Worm (Caenorhabditis elegans): ENCODE data around the gene col-174.

col-174 gene

DNA sequence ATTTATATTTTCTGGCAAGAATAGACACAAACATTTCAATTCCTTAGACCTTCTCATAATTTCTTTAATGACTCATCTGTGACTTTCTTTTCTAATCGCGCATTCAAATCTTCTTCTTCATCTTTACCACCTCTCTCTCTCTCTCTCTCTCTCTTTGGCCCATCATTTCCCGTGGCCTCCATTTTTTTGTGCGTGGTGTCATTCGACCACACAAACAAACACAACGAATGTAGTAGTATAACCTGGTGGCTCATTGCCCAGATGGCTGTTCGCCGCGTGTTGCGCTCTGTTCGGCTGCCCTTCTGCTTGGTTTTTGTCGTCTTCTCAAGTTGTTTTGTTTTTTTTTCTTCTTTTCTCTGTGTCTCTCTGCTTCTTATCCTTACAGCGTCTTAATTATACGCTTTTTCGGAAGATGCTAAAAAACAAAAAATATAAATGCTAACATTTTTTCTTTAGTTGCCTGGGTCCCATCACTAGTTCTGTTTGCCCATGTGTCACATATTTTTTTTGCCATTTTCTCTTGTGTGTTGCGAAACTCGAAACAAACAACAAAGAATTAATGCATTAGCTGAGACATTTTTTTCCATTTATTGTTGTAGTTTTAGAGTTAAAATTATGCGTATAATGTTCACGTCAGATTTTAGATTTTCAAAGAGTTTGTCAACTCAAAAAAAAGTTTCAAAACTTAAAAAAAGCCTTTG lies 31.0 kb downstream of the col-174 start:
- TF ChIP-seq tbp1 (GFP tag; optimal IDR thresholded peaks at IDR 0.05) (no peak), hrde-1 (tag; optimal IDR thresholded peaks at IDR 0.05; ENCODE audit: borderline replicate concordance) (no peak), cebp-1 (GFP tag; IDR thresholded peaks at IDR 0.05) (peak; percentile 58; the same call in 1 of the 2 replicates), cebp-1 (tag; optimal IDR thresholded peaks at IDR 0.05) (peak; percentile 57), attf-6 (GFP tag; IDR thresholded peaks at IDR 0.05) (no peak), nhr-179 (tag; optimal IDR thresholded peaks at IDR 0.05) (no peak), ceh-58 (GFP tag; IDR thresholded peaks at IDR 0.05) (no peak), him-1 (tag; optimal IDR thresholded peaks at IDR 0.05) (no peak), hlh-26 (GFP tag; conservative IDR thresholded peaks at IDR 0.05) (no peak), F23B12.7 (tag; optimal IDR thresholded peaks at IDR 0.05; ENCODE audit: insufficient read depth) (no peak), ztf-28 (GFP tag; IDR thresholded peaks at IDR 0.05) (no peak), C06A6.2 (GFP tag; conservative IDR thresholded peaks at IDR 0.05) (no peak), sea-2 (GFP tag; IDR thresholded peaks at IDR 0.05) (no peak), Y79H2A.3 (GFP tag; conservative IDR thresholded peaks at IDR 0.05) (no peak), nfya-1 (tag; optimal IDR thresholded peaks at IDR 0.05; ENCODE audit: borderline replicate concordance, insufficient read depth) (no peak), zfh-2 (GFP tag; conservative IDR thresholded peaks at IDR 0.05) (no peak), lin-26 (GFP tag; IDR thresholded peaks at IDR 0.05) (peak; percentile 19; the same call in 1 of the 2 replicates), egrh-3 (GFP tag; IDR thresholded peaks at IDR 0.05) (no peak)

DNA sequence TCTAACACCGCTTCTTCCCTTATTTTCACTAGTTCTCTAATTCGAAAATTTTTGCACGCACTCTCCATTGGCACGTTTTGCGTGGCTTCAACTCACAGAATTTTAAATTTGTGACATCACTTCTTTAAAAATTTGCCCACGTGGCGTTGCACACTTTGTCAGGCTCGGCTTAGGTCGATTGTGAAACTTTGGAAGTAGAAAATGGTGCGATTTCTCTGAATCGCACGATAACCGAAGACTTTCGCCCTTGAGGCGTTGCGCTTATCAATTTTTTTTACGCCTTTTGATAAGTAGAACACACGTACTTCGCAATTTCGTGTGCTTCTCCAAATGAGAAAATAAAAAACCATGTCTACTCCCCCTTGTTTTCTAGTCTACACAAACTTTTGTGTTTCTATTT lies 31.7 kb downstream of the col-174 start:
- TF ChIP-seq cebp-1 (GFP tag; IDR thresholded peaks at IDR 0.05) = no peak
- peak; percentile 74 for TF ChIP-seq cebp-1 (tag; optimal IDR thresholded peaks at IDR 0.05)
- TF ChIP-seq F57A8.1 (GFP tag; optimal IDR thresholded peaks at IDR 0.05) = no peak
- 0 out of 2 replicates have a peak, but pooled peaks have one; percentile 22 for TF ChIP-seq dox-1 (GFP tag; IDR thresholded peaks at IDR 0.05)
- peak; percentile 20 to 46 for TF ChIP-seq let-607 (tag; optimal IDR thresholded peaks at IDR 0.05)
- TF ChIP-seq nhr-80 (tag; optimal IDR thresholded peaks at IDR 0.05) = peak; percentile 87
- peak; percentile 38 for TF ChIP-seq atf-7 (tag; optimal IDR thresholded peaks at IDR 0.05)

DNA sequence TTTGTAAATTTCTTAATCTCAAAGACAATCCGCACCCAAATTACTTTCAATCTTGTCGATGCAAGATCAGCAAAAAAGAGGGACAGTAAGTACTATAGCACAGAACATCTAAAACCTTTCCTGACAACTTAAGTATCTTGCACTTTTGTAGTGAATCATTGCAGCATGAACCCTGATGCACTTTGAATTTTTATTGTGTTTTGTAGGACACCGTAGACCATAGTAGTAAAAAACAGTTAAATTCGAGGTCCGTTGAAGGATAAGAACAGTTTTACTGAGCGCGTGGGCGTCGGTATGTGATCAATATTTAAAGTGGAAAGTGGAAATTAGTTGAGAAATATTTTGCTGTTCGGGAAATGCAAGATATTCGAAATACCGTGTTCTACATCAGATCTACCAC lies 35.6 kb downstream of the col-174 start:
- no peak for TF ChIP-seq bed-1 (GFP tag; IDR thresholded peaks at IDR 0.05)
- TF ChIP-seq nhr-179 (tag; optimal IDR thresholded peaks at IDR 0.05) = no peak
- no peak for TF ChIP-seq let-526 (GFP tag; IDR thresholded peaks at IDR 0.05)
- TF ChIP-seq attf-5 (GFP tag; optimal IDR thresholded peaks at IDR 0.05) = no peak
- TF ChIP-seq egl-44 (GFP tag; IDR thresholded peaks at IDR 0.05) = no peak
- no peak for TF ChIP-seq pha-4 (tag; optimal IDR thresholded peaks at IDR 0.05)
- no peak for TF ChIP-seq dox-1 (GFP tag; IDR thresholded peaks at IDR 0.05)
- no peak for TF ChIP-seq aptf-3 (GFP tag; IDR thresholded peaks at IDR 0.05)
- TF ChIP-seq attf-6 (GFP tag; IDR thresholded peaks at IDR 0.05) = no peak
- TF ChIP-seq tbp1 (GFP tag; optimal IDR thresholded peaks at IDR 0.05) = no peak

DNA sequence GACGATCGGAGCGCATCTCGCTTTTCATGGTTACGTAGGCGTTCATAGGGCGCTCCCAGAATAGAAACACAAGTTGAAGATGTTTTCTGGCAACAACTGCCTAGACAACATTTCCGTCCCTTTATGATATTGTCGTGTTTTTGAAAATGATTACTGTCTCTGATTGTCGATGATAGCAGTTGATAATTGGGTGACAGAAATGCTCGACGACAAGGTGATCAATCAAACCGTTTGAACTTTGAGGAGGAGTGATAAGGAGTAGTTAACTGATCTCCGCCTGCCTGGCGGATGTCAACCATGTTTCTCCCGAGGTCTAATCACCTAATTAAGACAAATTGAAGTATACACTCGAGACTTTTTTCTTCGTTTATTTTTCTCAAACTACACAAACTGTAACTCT lies 37.3 kb downstream of the col-174 start:
- no peak for TF ChIP-seq rcor-1 (GFP tag; IDR thresholded peaks at IDR 0.05)
- no peak for TF ChIP-seq attf-5 (GFP tag; optimal IDR thresholded peaks at IDR 0.05)
- no peak for TF ChIP-seq F57C9.4 (tag; optimal IDR thresholded peaks at IDR 0.05)
- no peak for TF ChIP-seq hrde-1 (tag; optimal IDR thresholded peaks at IDR 0.05; ENCODE audit: borderline replicate concordance)
- no peak for TF ChIP-seq hsf-1 (GFP tag; IDR thresholded peaks at IDR 0.05)
- no peak for TF ChIP-seq egrh-3 (GFP tag; IDR thresholded peaks at IDR 0.05)
- TF ChIP-seq tlf-1 (GFP tag; optimal IDR thresholded peaks at IDR 0.05) = no peak
- no peak for TF ChIP-seq snpc-4 (GFP tag; optimal IDR thresholded peaks at IDR 0.05)
- no peak for TF ChIP-seq snpc-4 (tag; optimal IDR thresholded peaks at IDR 0.05)
- no peak for TF ChIP-seq ceh-100 (GFP tag; IDR thresholded peaks at IDR 0.05)
- TF ChIP-seq egl-18 (GFP tag; IDR thresholded peaks at IDR 0.05) = no peak
- TF ChIP-seq xnd-1 (tag; optimal IDR thresholded peaks at IDR 0.05) = no peak
- no peak for TF ChIP-seq C17E4.6 (GFP tag; IDR thresholded peaks at IDR 0.05)
- no peak for TF ChIP-seq let-526 (GFP tag; IDR thresholded peaks at IDR 0.05)
- TF ChIP-seq aptf-3 (GFP tag; IDR thresholded peaks at IDR 0.05) = no peak
- TF ChIP-seq lsl-1 (GFP tag; optimal IDR thresholded peaks at IDR 0.05) = no peak
- no peak for TF ChIP-seq ztf-3 (GFP tag; optimal IDR thresholded peaks at IDR 0.05)
- TF ChIP-seq F49E8.2 (tag; optimal IDR thresholded peaks at IDR 0.05; ENCODE audit: insufficient read depth) = no peak
- TF ChIP-seq gei-17 (GFP tag; optimal IDR thresholded peaks at IDR 0.05) = no peak

Data from whole organism, young adult.